Fruit fly (Drosophila melanogaster): Measurements from ENCODE around the gene Rh2.
A peak's percentile ranks its signal among the peaks of the same experiment; 100 is the strongest.

Rh2 gene

dm6 chr3R:18912782-18913331, 13.6 kb downstream of the Rh2 start, which contains the start of gene Sgsh:
Sgsh (minus strand) TSS chr3R:18912922.
- TF ChIP-seq CG10669 (GFP tag; optimal IDR thresholded peaks at IDR 0.05) (peak; percentile 19), svp (GFP tag) (peak; percentile 43), esn (GFP tag; optimal IDR thresholded peaks at IDR 0.05) (peak; percentile 38), Hr4 (GFP tag; optimal IDR thresholded peaks at IDR 0.05) (peak; percentile 29), CG6792 (GFP tag; optimal IDR thresholded peaks at IDR 0.05) (peak; percentile 1), pdm3 (GFP tag; optimal IDR thresholded peaks at IDR 0.05) (no peak), CG10631 (GFP tag; optimal IDR thresholded peaks at IDR 0.05) (peak; percentile 26), Eip78C (GFP tag) (peak; percentile 70), fkh (GFP tag; optimal IDR thresholded peaks at IDR 0.05) (no peak), CG9139 (GFP tag; optimal IDR thresholded peaks at IDR 0.05) (peak; percentile 10), dsx (GFP tag; optimal IDR thresholded peaks at IDR 0.05; ENCODE audit: poor library complexity, severe bottlenecking) (peak; percentile 1), lz (GFP tag; optimal IDR thresholded peaks at IDR 0.05) (peak; percentile 16), Met (GFP tag; optimal IDR thresholded peaks at IDR 0.05) (peak; percentile 48), Eip75B (GFP tag; optimal IDR thresholded peaks at IDR 0.05) (peak; percentile 30), CG16779 (tag; optimal IDR thresholded peaks at IDR 0.05) (no peak), CG6854 (GFP tag; optimal IDR thresholded peaks at IDR 0.05) (peak; percentile 47), cyc (GFP tag; optimal IDR thresholded peaks at IDR 0.05) (peak; percentile 32), fd59A (GFP tag; optimal IDR thresholded peaks at IDR 0.05) (no peak), CG8632 (GFP tag; optimal IDR thresholded peaks at IDR 0.05) (no peak), CG15336 (GFP tag; IDR thresholded peaks at IDR 0.05) (peak; percentile 22; the same call in 1 of the 2 replicates), Hr39 (GFP tag; optimal IDR thresholded peaks at IDR 0.05) (no peak), CG6808 (GFP tag; optimal IDR thresholded peaks at IDR 0.05) (peak; percentile 23), topi (GFP tag; optimal IDR thresholded peaks at IDR 0.05) (peak; percentile 22), acj6 (GFP tag; optimal IDR thresholded peaks at IDR 0.05) (no peak), CG1621 (tag; optimal IDR thresholded peaks at IDR 0.05) (no peak), OdsH (GFP tag; optimal IDR thresholded peaks at IDR 0.05) (no peak), Sox102F (GFP tag; optimal IDR thresholded peaks at IDR 0.05) (peak; percentile 32), CG32006 (GFP tag; optimal IDR thresholded peaks at IDR 0.05) (peak; percentile 26)

dm6 chr3R:18913856-18914593, 14.8 kb downstream of the Rh2 start:
- TF ChIP-seq CG32006 (GFP tag; optimal IDR thresholded peaks at IDR 0.05), result peak; percentile 87
- TF ChIP-seq Eip93F (GFP tag; optimal IDR thresholded peaks at IDR 0.05), result no peak
- TF ChIP-seq vri (GFP tag; optimal IDR thresholded peaks at IDR 0.05), result peak; percentile 54
- TF ChIP-seq Eip78C (GFP tag), result peak; percentile 76
- TF ChIP-seq CG10631 (GFP tag; optimal IDR thresholded peaks at IDR 0.05), result peak; percentile 54
- peak; percentile 21 for TF ChIP-seq CG7368 (GFP tag; optimal IDR thresholded peaks at IDR 0.05)
- no peak for TF ChIP-seq CG9139 (GFP tag; optimal IDR thresholded peaks at IDR 0.05)
- TF ChIP-seq CG6276 (GFP tag; optimal IDR thresholded peaks at IDR 0.05), result peak; percentile 61
- no peak for TF ChIP-seq CG11294 (GFP tag; IDR thresholded peaks at IDR 0.05)
- peak; percentile 68 for TF ChIP-seq Hr39 (GFP tag; optimal IDR thresholded peaks at IDR 0.05)
- peak; percentile 48 for TF ChIP-seq Ets21C (GFP tag; optimal IDR thresholded peaks at IDR 0.05)
- no peak for TF ChIP-seq CG6854 (GFP tag; optimal IDR thresholded peaks at IDR 0.05)
- peak; percentile 66 for TF ChIP-seq CG3919 (GFP tag; optimal IDR thresholded peaks at IDR 0.05)
- TF ChIP-seq Sox15 (GFP tag; optimal IDR thresholded peaks at IDR 0.05), result peak; percentile 3
- peak; percentile 45 for TF ChIP-seq Ets96B (tag; optimal IDR thresholded peaks at IDR 0.05)
- TF ChIP-seq Eip75B (GFP tag; optimal IDR thresholded peaks at IDR 0.05), result peak; percentile 57
- peak; percentile 61 for TF ChIP-seq CG3032 (tag; optimal IDR thresholded peaks at IDR 0.05)
- peak; percentile 30 for TF ChIP-seq CG6808 (GFP tag; optimal IDR thresholded peaks at IDR 0.05)
- TF ChIP-seq CG10669 (GFP tag; optimal IDR thresholded peaks at IDR 0.05), result peak; percentile 56
- peak; percentile 55 for TF ChIP-seq acj6 (GFP tag; optimal IDR thresholded peaks at IDR 0.05)
- peak; percentile 41 for TF ChIP-seq dsx (GFP tag; optimal IDR thresholded peaks at IDR 0.05; ENCODE audit: poor library complexity, severe bottlenecking)
- TF ChIP-seq CG11902 (GFP tag; optimal IDR thresholded peaks at IDR 0.05), result no peak
- no peak for TF ChIP-seq CG16779 (tag; optimal IDR thresholded peaks at IDR 0.05)
- peak; percentile 35 for TF ChIP-seq achi (GFP tag; optimal IDR thresholded peaks at IDR 0.05)
- TF ChIP-seq CG6163 (GFP tag; IDR thresholded peaks at IDR 0.05), result peak; percentile 81
- TF ChIP-seq CG4318 (GFP tag; optimal IDR thresholded peaks at IDR 0.05), result peak; percentile 83
- TF ChIP-seq Sox102F (GFP tag; optimal IDR thresholded peaks at IDR 0.05), result peak; percentile 71
- peak; percentile 42 for TF ChIP-seq CG34406 (GFP tag; optimal IDR thresholded peaks at IDR 0.05)
- TF ChIP-seq CG8119 (GFP tag; IDR thresholded peaks at IDR 0.05), result peak; percentile 52
- TF ChIP-seq CG6792 (GFP tag; optimal IDR thresholded peaks at IDR 0.05), result peak; percentile 34
- TF ChIP-seq CG8319 (GFP tag; optimal IDR thresholded peaks at IDR 0.05), result no peak
- peak; percentile 72 for TF ChIP-seq esn (GFP tag; optimal IDR thresholded peaks at IDR 0.05)
- peak; percentile 37; the same call in 1 of the 2 replicates for TF ChIP-seq CG15336 (GFP tag; IDR thresholded peaks at IDR 0.05)
- TF ChIP-seq dac (GFP tag; optimal IDR thresholded peaks at IDR 0.05), result no peak
- TF ChIP-seq fd59A (GFP tag; optimal IDR thresholded peaks at IDR 0.05), result peak; percentile 47
